Worm (Caenorhabditis elegans) whole organism, late embryonic: ENCODE results near the gene M02E1.1.
"Not testable (repeated sequence)": the region's sequence is repeated elsewhere in the genome, so short reads cannot be mapped to it uniquely, and the experiment has no call there.

Experiments used
- C08G9.2 ChIP-seq: sonication (generic microtip); optimal IDR thresholded peaks from 2 replicates; lab custom pipeline; 2016; ENCODE audit warnings: mild to moderate bottlenecking, missing genetic modification characterization, moderate library complexity, missing compliant biosample characterization
- F13H6.1 ChIP-seq: sonication (generic microtip); optimal IDR thresholded peaks from 2 replicates; lab custom pipeline; 2016; ENCODE audit warnings: missing genetic modification characterization, missing compliant biosample characterization
- T23F11.4 ChIP-seq: fragments of 200-800 bp; sonication (Bioruptor generic); optimal IDR thresholded peaks from 2 replicates; lab custom pipeline; 2018; ENCODE audit warnings: mild to moderate bottlenecking, missing genetic modification characterization, missing compliant biosample characterization
- Y22D7AL.16 ChIP-seq: sonication (generic microtip); optimal IDR thresholded peaks from 2 replicates; lab custom pipeline; 2016; ENCODE audit warnings: missing genetic modification characterization, missing compliant biosample characterization
- ahr-1 ChIP-seq: sonication (generic microtip); optimal IDR thresholded peaks from 2 replicates; lab custom pipeline; 2016; ENCODE audit warnings: missing genetic modification characterization, missing compliant biosample characterization
- ceh-14 ChIP-seq: sonication (generic microtip); optimal IDR thresholded peaks from 2 replicates; lab custom pipeline; 2016; ENCODE audit warnings: missing genotype, missing genetic modification characterization, missing compliant biosample characterization
- ceh-19 ChIP-seq: fragments of 200-800 bp; sonication (Bioruptor generic); optimal IDR thresholded peaks from 2 replicates; lab custom pipeline; 2018; ENCODE audit warnings: mild to moderate bottlenecking, missing genetic modification characterization, missing compliant biosample characterization
- ceh-2 ChIP-seq: sonication (generic microtip); optimal IDR thresholded peaks from 2 replicates; lab custom pipeline; 2016; ENCODE audit warnings: missing genotype, missing genetic modification characterization, missing compliant biosample characterization
- ceh-22 ChIP-seq: sonication (generic microtip); optimal IDR thresholded peaks from 2 replicates; lab custom pipeline; 2017; ENCODE audit warnings: missing biosample characterization, missing genetic modification characterization
- ceh-30 ChIP-seq: fragments of 150-350 bp; optimal IDR thresholded peaks from 2 replicates; lab custom pipeline; 2014; ENCODE audit warnings: missing biosample characterization, missing genetic modification characterization
- ceh-31 ChIP-seq: sonication (generic microtip); optimal IDR thresholded peaks from 2 replicates; lab custom pipeline; 2016; ENCODE audit warnings: missing genetic modification characterization, missing compliant biosample characterization
- ceh-48 ChIP-seq: sonication (generic microtip); optimal IDR thresholded peaks from 2 replicates; lab custom pipeline; 2016; ENCODE audit warnings: missing genetic modification characterization, inconsistent platforms, missing compliant biosample characterization
- che-1 ChIP-seq: sonication (generic microtip); optimal IDR thresholded peaks from 2 replicates; lab custom pipeline; 2016; ENCODE audit warnings: mild to moderate bottlenecking, missing genetic modification characterization, missing compliant biosample characterization
- dmd-4 ChIP-seq: sonication (generic microtip); optimal IDR thresholded peaks from 2 replicates; lab custom pipeline; 2016; ENCODE audit warnings: borderline replicate concordance, missing genetic modification characterization, missing compliant biosample characterization
- dve-1 ChIP-seq: sonication (generic microtip); optimal IDR thresholded peaks from 2 replicates; lab custom pipeline; 2017; ENCODE audit warnings: antibody characterized with exemption, mild to moderate bottlenecking, missing genetic modification characterization, missing compliant biosample characterization
- elt-4 ChIP-seq: sonication (generic microtip); optimal IDR thresholded peaks from 2 replicates; lab custom pipeline; 2016; ENCODE audit warnings: missing genetic modification characterization, missing compliant biosample characterization
- ets-4 ChIP-seq: sonication (generic microtip); optimal IDR thresholded peaks from 2 replicates; lab custom pipeline; 2016; ENCODE audit warnings: missing genetic modification characterization, missing compliant biosample characterization
- fax-1 ChIP-seq: sonication (generic microtip); optimal IDR thresholded peaks from 2 replicates; lab custom pipeline; 2016; ENCODE audit warnings: missing genotype, missing genetic modification characterization, missing compliant biosample characterization
- fkh-10 ChIP-seq: fragments of 150-350 bp; optimal IDR thresholded peaks from 2 replicates; lab custom pipeline; 2014; ENCODE audit warnings: missing biosample characterization, missing genetic modification reagents, missing genetic modification characterization
- fkh-6 ChIP-seq: sonication (generic microtip); optimal IDR thresholded peaks from 2 replicates; lab custom pipeline; 2016; ENCODE audit warnings: missing genetic modification characterization, missing compliant biosample characterization
- gmeb-2 ChIP-seq: sonication (generic microtip); optimal IDR thresholded peaks from 2 replicates; lab custom pipeline; 2016; ENCODE audit warnings: missing genetic modification characterization, inconsistent platforms, missing compliant biosample characterization
- hlh-13 ChIP-seq: fragments of 200-800 bp; sonication (Bioruptor generic); optimal IDR thresholded peaks from 2 replicates; lab custom pipeline; 2018; ENCODE audit warnings: mild to moderate bottlenecking, missing genetic modification characterization, missing compliant biosample characterization
- hlh-30 ChIP-seq: sonication (generic microtip); optimal IDR thresholded peaks from 2 replicates; lab custom pipeline; 2017; ENCODE audit warnings: antibody characterized with exemption, missing genetic modification characterization, missing compliant biosample characterization; ENCODE audit not compliant: insufficient read depth
- hlh-6 ChIP-seq: sonication (generic microtip); optimal IDR thresholded peaks from 2 replicates; lab custom pipeline; 2016; ENCODE audit warnings: missing genotype, missing genetic modification characterization, missing compliant biosample characterization
- madf-2 ChIP-seq: sonication (generic microtip); optimal IDR thresholded peaks from 2 replicates; lab custom pipeline; 2017; ENCODE audit warnings: missing genetic modification characterization, missing compliant biosample characterization
- nfya-1 ChIP-seq: sonication (generic microtip); optimal IDR thresholded peaks from 2 replicates; lab custom pipeline; 2017; ENCODE audit warnings: missing genetic modification characterization, mild to moderate bottlenecking, missing compliant biosample characterization, antibody characterized with exemption, moderate library complexity
- nhr-11 ChIP-seq: fragments of 150-350 bp; optimal IDR thresholded peaks from 2 replicates; lab custom pipeline; 2014; ENCODE audit warnings: missing biosample characterization, missing genetic modification characterization
- npax-4 ChIP-seq: sonication (generic microtip); optimal IDR thresholded peaks from 2 replicates; lab custom pipeline; 2016; ENCODE audit warnings: missing genetic modification characterization, missing compliant biosample characterization
- pat-9 ChIP-seq: fragments of 200-800 bp; sonication (Bioruptor generic); optimal IDR thresholded peaks from 2 replicates; lab custom pipeline; 2018; ENCODE audit warnings: mild to moderate bottlenecking, missing genetic modification characterization, moderate library complexity, missing compliant biosample characterization
- pha-4 ChIP-seq: fragments of 150-350 bp; optimal IDR thresholded peaks from 2 replicates; lab custom pipeline; 2018; ENCODE audit warnings: missing biosample characterization, missing genetic modification reagents, missing genetic modification characterization
- pqm-1 ChIP-seq: sonication (generic microtip); optimal IDR thresholded peaks from 2 replicates; lab custom pipeline; 2016; ENCODE audit warnings: missing genetic modification characterization, missing compliant biosample characterization
- ref-2 ChIP-seq: sonication (generic microtip); optimal IDR thresholded peaks from 2 replicates; lab custom pipeline; 2016; ENCODE audit warnings: missing genetic modification characterization, missing compliant biosample characterization
- rnt-1 ChIP-seq: sonication (generic microtip); optimal IDR thresholded peaks from 2 replicates; lab custom pipeline; 2016; ENCODE audit warnings: missing genetic modification characterization, missing compliant biosample characterization
- sox-2 ChIP-seq: fragments of 200-800 bp; sonication (Bioruptor generic); IDR thresholded peaks from 2 replicates; pipeline ENCODE4 v1.3.6; 2022; ENCODE audit warnings: missing genetic modification reagents, missing genetic modification characterization, missing compliant biosample characterization
- syd-9 ChIP-seq: sonication (generic microtip); optimal IDR thresholded peaks from 2 replicates; lab custom pipeline; 2016; ENCODE audit warnings: mild to moderate bottlenecking, missing genetic modification characterization, moderate library complexity, missing compliant biosample characterization
- tbx-2 ChIP-seq: sonication (generic microtip); optimal IDR thresholded peaks from 2 replicates; lab custom pipeline; 2016; ENCODE audit warnings: missing genetic modification characterization, missing compliant biosample characterization
- tbx-7 ChIP-seq: sonication (generic microtip); optimal IDR thresholded peaks from 2 replicates; lab custom pipeline; 2016; ENCODE audit warnings: missing genotype, missing genetic modification characterization, missing compliant biosample characterization
- ttx-3 ChIP-seq: sonication (generic microtip); optimal IDR thresholded peaks from 2 replicates; lab custom pipeline; 2016; ENCODE audit warnings: missing genetic modification reagents, missing genetic modification characterization, missing compliant biosample characterization
- unc-3 ChIP-seq, 2 experiments: fragments of 200-800 bp in 1 of 2; sonication (Bioruptor generic) in 1 of 2; sonication (generic microtip) in 1 of 2; conservative IDR thresholded peaks in 1 of 2; optimal IDR thresholded peaks in 1 of 2; 2 replicates each; pipeline versions ENCODE4 v1.3.6 to Lab custom; 2016 to 2022; ENCODE audit warnings: missing compliant biosample characterization in 2 of 2, missing genetic modification characterization in 2 of 2, missing genetic modification reagents in 1 of 2
- unc-55 ChIP-seq: sonication (generic microtip); optimal IDR thresholded peaks from 2 replicates; lab custom pipeline; 2017; ENCODE audit warnings: missing biosample characterization, missing genetic modification reagents, missing genetic modification characterization
- ztf-16 ChIP-seq: sonication (generic microtip); optimal IDR thresholded peaks from 2 replicates; lab custom pipeline; 2017; ENCODE audit warnings: missing genetic modification characterization, missing compliant biosample characterization

Gene M02E1.1

DNA sequence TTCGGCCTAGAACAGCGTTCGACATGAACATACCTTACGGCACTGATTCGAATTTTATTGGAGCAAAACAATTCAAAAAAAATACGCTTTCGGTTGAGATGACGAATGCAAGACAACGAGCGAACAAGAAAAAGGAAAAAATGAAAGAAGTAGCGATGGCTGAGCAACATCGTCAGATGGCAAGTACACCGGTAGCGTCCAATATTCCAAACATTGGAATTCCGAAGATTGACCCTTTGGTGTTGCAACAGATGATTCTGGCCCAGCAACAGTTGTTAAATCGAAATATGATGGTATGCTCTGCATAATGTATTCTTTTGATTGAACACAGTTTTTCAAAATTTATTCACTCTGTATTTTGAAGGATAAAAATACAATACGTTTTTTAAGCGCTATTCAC is 6.7 kb downstream of the M02E1.1 start:
- TF ChIP-seq C08G9.2 (tag; lab: Kevin White, UChicago) (no peak), fkh-6 (no peak), pqm-1 (no peak)

DNA sequence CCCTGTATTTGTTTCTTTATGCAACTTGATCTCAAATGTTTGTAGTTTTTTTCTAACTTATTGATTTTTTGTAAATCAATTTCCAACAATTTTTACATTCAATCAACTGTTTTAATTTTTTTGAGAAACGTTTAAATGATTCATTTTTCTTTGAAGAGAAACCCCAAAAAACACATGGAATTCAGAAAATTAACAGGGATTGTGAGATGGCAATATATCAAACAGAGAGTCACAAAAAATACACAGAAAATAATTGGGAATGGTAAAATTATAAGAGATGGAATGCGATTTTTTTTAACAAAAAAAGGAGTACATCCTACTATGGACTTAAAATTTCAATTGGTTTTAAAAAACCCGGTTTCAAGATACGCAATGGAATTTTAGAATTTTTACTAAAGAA is 8.5 kb downstream of the M02E1.1 start:
- TF ChIP-seq fkh-10, result no peak
- no peak for TF ChIP-seq T23F11.4 (GFP tag; lab: Kevin White, UChicago)
- no peak for TF ChIP-seq pha-4 (tag; lab: Kevin White, UChicago)
- no peak for TF ChIP-seq ztf-16
- TF ChIP-seq gmeb-2 (tag; lab: Kevin White, UChicago), result no peak
- TF ChIP-seq dmd-4, result no peak
- TF ChIP-seq tbx-7 (tag; lab: Kevin White, UChicago), result no peak
- no peak for TF ChIP-seq ttx-3 (tag; lab: Kevin White, UChicago)
- TF ChIP-seq ceh-14 (tag; lab: Kevin White, UChicago), result no peak
- TF ChIP-seq syd-9 (tag; lab: Kevin White, UChicago), result no peak
- no peak for TF ChIP-seq pat-9
- no peak for TF ChIP-seq ceh-19
- TF ChIP-seq ceh-2, result no peak
- TF ChIP-seq pqm-1, result no peak
- no peak for TF ChIP-seq C08G9.2 (tag; lab: Kevin White, UChicago)
- no peak for TF ChIP-seq che-1 (tag; lab: Kevin White, UChicago)
- no peak for TF ChIP-seq hlh-13 (GFP tag; lab: Kevin White, UChicago)
- no peak for TF ChIP-seq sox-2 (GFP tag; lab: Robert Waterston, UW)

DNA sequence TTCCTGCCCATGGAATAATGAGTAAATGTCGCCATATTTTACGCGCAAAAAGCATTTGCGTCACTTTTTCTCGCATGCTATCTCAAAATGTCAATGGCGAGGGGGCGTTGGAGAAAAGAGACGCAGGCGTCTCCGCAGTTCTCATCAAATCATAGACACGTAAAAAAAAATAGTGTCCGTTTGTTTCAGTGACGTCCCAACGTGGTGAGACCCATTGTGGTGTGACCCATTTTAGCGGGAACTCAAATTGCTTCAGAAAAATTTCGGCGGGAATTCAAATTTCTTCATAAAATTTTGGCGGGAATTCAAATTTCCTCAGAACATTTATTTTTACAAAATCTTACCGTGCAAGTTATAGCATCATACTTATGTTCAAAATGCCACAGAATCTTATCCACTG is 17.9 kb downstream of the M02E1.1 start:
- TF ChIP-seq tbx-2 (tag; lab: Kevin White, UChicago) (no peak), dve-1 (no peak), ahr-1 (tag; lab: Kevin White, UChicago) (no peak)

DNA sequence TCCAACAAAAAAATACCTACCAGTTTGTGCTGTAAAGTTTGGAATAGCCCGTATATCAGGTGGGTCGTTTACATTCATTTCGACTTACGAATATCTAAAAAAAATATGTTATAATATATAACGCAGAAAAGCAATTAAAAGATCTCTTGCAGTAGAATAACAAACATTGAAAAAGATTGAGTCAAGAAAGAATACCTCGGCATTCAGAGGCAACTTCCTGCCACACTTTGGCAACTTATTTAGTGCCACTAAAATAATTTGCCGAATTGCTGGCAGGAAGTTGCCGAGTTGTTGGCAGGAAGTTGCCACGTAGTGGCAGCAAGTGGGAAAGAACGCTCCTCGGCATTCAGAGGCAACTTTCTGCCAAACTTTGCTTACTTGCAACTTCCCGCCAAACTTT is 21.2 kb downstream of the M02E1.1 start, which contains the start of gene C04E7.3:
TSS of gene C04E7.3 (minus strand) at position 101 of the 400 bp plus-strand sequence.
- TF ChIP-seq ceh-22 (tag; lab: Kevin White, UChicago); F13H6.1; npax-4: not testable (repeated sequence)
- TF ChIP-seq, all 69 proteins: peak for 0; not testable (repeated sequence) for 69

DNA sequence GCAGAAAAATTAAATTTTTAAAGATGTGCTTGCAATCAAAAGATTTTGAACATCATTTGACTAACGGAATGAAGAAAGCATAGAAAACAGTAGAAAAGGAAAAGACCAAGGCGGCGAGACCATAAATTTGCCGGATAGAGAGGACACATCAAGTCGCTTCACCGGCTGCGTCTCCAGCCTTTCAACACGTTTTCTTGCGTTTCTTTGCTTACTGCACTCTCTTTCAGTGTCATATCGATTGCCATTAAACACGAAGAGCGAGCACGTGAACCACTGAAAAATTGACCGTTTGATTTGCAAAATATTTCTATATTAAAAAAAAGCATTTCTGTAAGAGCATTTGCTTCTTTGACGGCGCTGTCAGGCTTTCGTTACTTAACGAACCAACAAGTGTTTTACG is 22.2 kb downstream of the M02E1.1 start:
- TF ChIP-seq ceh-31 (peak; percentile 21), gmeb-2 (tag; lab: Kevin White, UChicago) (no peak), unc-55 (GFP tag; lab: Kevin White, UChicago) (peak; percentile 28), F13H6.1 (no peak), ref-2 (tag; lab: Kevin White, UChicago) (no peak), elt-4 (tag; lab: Kevin White, UChicago) (no peak), nfya-1 (tag; lab: Kevin White, UChicago) (peak; percentile 8), madf-2 (no peak), dve-1 (no peak), hlh-30 (tag; lab: Kevin White, UChicago) (peak; percentile 16), hlh-6 (no peak), rnt-1 (tag; lab: Kevin White, UChicago) (no peak), pat-9 (no peak), dmd-4 (no peak), fkh-6 (no peak), nhr-11 (tag; lab: Kevin White, UChicago) (no peak), ttx-3 (tag; lab: Kevin White, UChicago) (no peak), ceh-48 (tag; lab: Kevin White, UChicago) (peak; percentile 67), Y22D7AL.16 (tag; lab: Kevin White, UChicago) (no peak), ceh-30 (tag; lab: Kevin White, UChicago) (no peak), tbx-2 (tag; lab: Kevin White, UChicago) (no peak), ztf-16 (no peak), fax-1 (tag; lab: Kevin White, UChicago) (no peak), unc-3 (GFP tag; conservative IDR thresholded peaks at IDR 0.05; lab: Robert Waterston, UW) (no peak), unc-3 (tag; optimal IDR thresholded peaks at IDR 0.05; lab: Kevin White, UChicago) (no peak), ets-4 (tag; lab: Kevin White, UChicago) (no peak)
